Fruit fly (Drosophila melanogaster): ENCODE measurements around the gene mthl6.

dm6 chr3L:7450553-7450952 is 35.2 kb upstream of the mthl6 start, which contains the start of gene CG33278:
- TF ChIP-seq psq (optimal IDR thresholded peaks at IDR 0.05) = no peak
- TF ChIP-seq h (optimal IDR thresholded peaks at IDR 0.05) = no peak
- no peak for TF ChIP-seq Sin3A (optimal IDR thresholded peaks at IDR 0.05)
- TF ChIP-seq Myc (optimal IDR thresholded peaks at IDR 0.05) = no peak
- TF ChIP-seq ttk (optimal IDR thresholded peaks at IDR 0.05) = no peak
- TF ChIP-seq insv (optimal IDR thresholded peaks at IDR 0.05) = no peak
